Worm (Caenorhabditis elegans) whole organism, L3 larva: ENCODE results near the gene clec-157.
A peak's percentile ranks its signal among the peaks of the same experiment; 100 is the strongest.

Experiments used
- R02D3.7 ChIP-seq: fragments of 150-350 bp; optimal IDR thresholded peaks from 2 replicates; lab custom pipeline; 2014; ENCODE audit warnings: missing biosample characterization, missing genetic modification characterization
- ZK546.5 ChIP-seq: sonication (generic microtip); optimal IDR thresholded peaks from 2 replicates; lab custom pipeline; 2017; ENCODE audit warnings: missing biosample characterization, missing genetic modification characterization
- aly-2 ChIP-seq: fragments of 150-350 bp; optimal IDR thresholded peaks from 2 replicates; lab custom pipeline; 2014; ENCODE audit warnings: missing biosample characterization, missing genetic modification characterization
- ama-1 ChIP-seq: fragments of 150-350 bp; optimal IDR thresholded peaks from 2 replicates; lab custom pipeline; 2018
- ceh-16 ChIP-seq: sonication (generic microtip); optimal IDR thresholded peaks from 2 replicates; lab custom pipeline; 2017; ENCODE audit warnings: missing biosample characterization, missing genetic modification characterization
- ceh-28 ChIP-seq: fragments of 150-350 bp; optimal IDR thresholded peaks from 2 replicates; lab custom pipeline; 2014; ENCODE audit warnings: missing biosample characterization, missing genetic modification reagents, missing genetic modification characterization
- ceh-82 ChIP-seq: fragments of 150-350 bp; optimal IDR thresholded peaks from 2 replicates; lab custom pipeline; 2014; ENCODE audit warnings: missing biosample characterization, missing genetic modification characterization
- ceh-9 ChIP-seq: sonication (generic microtip); optimal IDR thresholded peaks from 2 replicates; lab custom pipeline; 2018; ENCODE audit warnings: missing biosample characterization, missing genetic modification characterization
- daf-12 ChIP-seq: fragments of 150-350 bp; optimal IDR thresholded peaks from 2 replicates; lab custom pipeline; 2014; ENCODE audit warnings: missing biosample characterization, missing genetic modification reagents, missing genetic modification characterization
- egl-27 ChIP-seq: sonication (generic microtip); optimal IDR thresholded peaks from 4 replicates; lab custom pipeline; 2017; ENCODE audit warnings: missing biosample characterization, missing genetic modification reagents, missing genetic modification characterization
- egl-5 ChIP-seq: fragments of 150-350 bp; optimal IDR thresholded peaks from 2 replicates; lab custom pipeline; 2017; ENCODE audit warnings: missing biosample characterization, missing genetic modification reagents, missing genetic modification characterization, inconsistent platforms
- elt-1 ChIP-seq: fragments of 150-350 bp; optimal IDR thresholded peaks from 2 replicates; lab custom pipeline; 2014; ENCODE audit warnings: missing biosample characterization, missing genetic modification characterization
- elt-2 ChIP-seq: sonication (generic microtip); optimal IDR thresholded peaks from 2 replicates; lab custom pipeline; 2016; ENCODE audit warnings: missing genetic modification reagents, mild to moderate bottlenecking, missing genetic modification characterization, missing compliant biosample characterization
- elt-3 ChIP-seq, 3 experiments: fragments of 150-350 bp in 1 of 3; sonication (generic microtip) in 2 of 3; optimal IDR thresholded peaks; 2 replicates in 2 of 3; 4 replicates in 1 of 3; lab custom pipeline; 2014 to 2017; ENCODE audit warnings: missing biosample characterization in 3 of 3, missing genetic modification characterization in 3 of 3
- eor-1 ChIP-seq, 2 experiments: fragments of 150-350 bp; optimal IDR thresholded peaks; 2 replicates each; lab custom pipeline; 2014 to 2018; ENCODE audit warnings: missing biosample characterization in 2 of 2, missing genetic modification characterization in 2 of 2
- fkh-2 ChIP-seq: fragments of 150-350 bp; optimal IDR thresholded peaks from 2 replicates; lab custom pipeline; 2014; ENCODE audit warnings: missing biosample characterization, missing genetic modification reagents, missing genetic modification characterization
- fos-1 ChIP-seq: fragments of 150-350 bp; optimal IDR thresholded peaks from 2 replicates; lab custom pipeline; 2014; ENCODE audit warnings: missing biosample characterization, missing genetic modification characterization
- hmg-11 ChIP-seq: sonication (generic microtip); optimal IDR thresholded peaks from 2 replicates; lab custom pipeline; 2016; ENCODE audit warnings: missing genetic modification characterization, missing compliant biosample characterization
- jun-1 ChIP-seq: fragments of 150-350 bp; optimal IDR thresholded peaks from 2 replicates; lab custom pipeline; 2014; ENCODE audit warnings: missing biosample characterization, missing genetic modification reagents, missing genetic modification characterization
- lin-15B ChIP-seq: fragments of 150-350 bp; optimal IDR thresholded peaks from 2 replicates; lab custom pipeline; 2014; ENCODE audit warnings: missing biosample characterization, missing genetic modification characterization
- lin-39 ChIP-seq: fragments of 150-350 bp; optimal IDR thresholded peaks from 2 replicates; lab custom pipeline; 2018; ENCODE audit warnings: missing biosample characterization, missing genetic modification reagents, missing genetic modification characterization
- lsy-12 ChIP-seq: sonication (generic microtip); optimal IDR thresholded peaks from 2 replicates; lab custom pipeline; 2016; ENCODE audit warnings: mild to moderate bottlenecking, missing genetic modification characterization, missing compliant biosample characterization
- mml-1 ChIP-seq: fragments of 150-350 bp; sonication (generic microtip); optimal IDR thresholded peaks from 3 replicates; lab custom pipeline; 2014; ENCODE audit warnings: missing biosample characterization, missing genetic modification characterization
- nfya-1 ChIP-seq: sonication (generic microtip); optimal IDR thresholded peaks from 2 replicates; lab custom pipeline; 2017; ENCODE audit warnings: missing genetic modification characterization, mild to moderate bottlenecking, missing compliant biosample characterization, antibody characterized with exemption, moderate library complexity; ENCODE audit not compliant: insufficient read depth
- nhr-11 ChIP-seq: fragments of 150-350 bp; optimal IDR thresholded peaks from 2 replicates; lab custom pipeline; 2014; ENCODE audit warnings: missing biosample characterization, missing genetic modification characterization
- nhr-12 ChIP-seq: fragments of 150-350 bp; optimal IDR thresholded peaks from 2 replicates; lab custom pipeline; 2014; ENCODE audit warnings: missing biosample characterization, missing genetic modification characterization
- nhr-23 ChIP-seq: fragments of 150-350 bp; optimal IDR thresholded peaks from 2 replicates; lab custom pipeline; 2014; ENCODE audit warnings: missing biosample characterization, missing genetic modification reagents, missing genetic modification characterization
- nhr-237 ChIP-seq: fragments of 150-350 bp; optimal IDR thresholded peaks from 2 replicates; lab custom pipeline; 2014; ENCODE audit warnings: missing biosample characterization, missing genetic modification characterization
- nhr-25 ChIP-seq: sonication (generic microtip); optimal IDR thresholded peaks from 2 replicates; lab custom pipeline; 2017; ENCODE audit warnings: missing biosample characterization, missing genetic modification characterization
- nhr-28 ChIP-seq: fragments of 150-350 bp; optimal IDR thresholded peaks from 2 replicates; lab custom pipeline; 2014; ENCODE audit warnings: missing biosample characterization, missing genetic modification characterization
- nhr-43 ChIP-seq: sonication (generic microtip); optimal IDR thresholded peaks from 2 replicates; lab custom pipeline; 2016; ENCODE audit warnings: mild to moderate bottlenecking, missing genetic modification characterization, missing compliant biosample characterization; ENCODE audit not compliant: poor library complexity, severe bottlenecking
- nhr-67 ChIP-seq: fragments of 150-350 bp; optimal IDR thresholded peaks from 2 replicates; lab custom pipeline; 2014; ENCODE audit warnings: missing biosample characterization, missing genetic modification characterization
- nhr-76 ChIP-seq: fragments of 150-350 bp; sonication (generic microtip); optimal IDR thresholded peaks from 5 replicates; lab custom pipeline; 2014; ENCODE audit warnings: missing biosample characterization, missing genetic modification characterization
- nhr-77 ChIP-seq: fragments of 150-350 bp; optimal IDR thresholded peaks from 2 replicates; lab custom pipeline; 2014; ENCODE audit warnings: missing biosample characterization, missing genetic modification characterization
- pha-4 ChIP-seq: fragments of 150-350 bp; optimal IDR thresholded peaks from 2 replicates; lab custom pipeline; 2014; ENCODE audit warnings: missing biosample characterization, missing genetic modification reagents, missing genetic modification characterization
- pqm-1 ChIP-seq: fragments of 150-350 bp; optimal IDR thresholded peaks from 2 replicates; lab custom pipeline; 2017; ENCODE audit warnings: missing biosample characterization, missing genetic modification characterization, inconsistent platforms
- sea-2 ChIP-seq: fragments of 150-350 bp; sonication (generic microtip); optimal IDR thresholded peaks from 4 replicates; lab custom pipeline; 2014; ENCODE audit warnings: missing biosample characterization, missing genetic modification reagents, missing genetic modification characterization
- skn-1 ChIP-seq: fragments of 150-350 bp; optimal IDR thresholded peaks from 2 replicates; lab custom pipeline; 2014; ENCODE audit warnings: missing biosample characterization, missing genetic modification characterization
- snpc-4 ChIP-seq: fragments of 150-350 bp; optimal IDR thresholded peaks from 2 replicates; lab custom pipeline; 2014; ENCODE audit warnings: missing biosample characterization, missing genetic modification characterization
- tbx-2 ChIP-seq: sonication (generic microtip); optimal IDR thresholded peaks from 2 replicates; lab custom pipeline; 2016; ENCODE audit warnings: mild to moderate bottlenecking, missing genetic modification characterization, missing compliant biosample characterization
- unc-62 ChIP-seq: fragments of 150-350 bp; sonication (generic microtip); optimal IDR thresholded peaks from 4 replicates; lab custom pipeline; 2014; ENCODE audit warnings: missing biosample characterization, missing genetic modification reagents, missing genetic modification characterization
- zag-1 ChIP-seq: fragments of 150-350 bp; optimal IDR thresholded peaks from 2 replicates; lab custom pipeline; 2014; ENCODE audit warnings: missing biosample characterization, missing genetic modification characterization

clec-157 gene

DNA sequence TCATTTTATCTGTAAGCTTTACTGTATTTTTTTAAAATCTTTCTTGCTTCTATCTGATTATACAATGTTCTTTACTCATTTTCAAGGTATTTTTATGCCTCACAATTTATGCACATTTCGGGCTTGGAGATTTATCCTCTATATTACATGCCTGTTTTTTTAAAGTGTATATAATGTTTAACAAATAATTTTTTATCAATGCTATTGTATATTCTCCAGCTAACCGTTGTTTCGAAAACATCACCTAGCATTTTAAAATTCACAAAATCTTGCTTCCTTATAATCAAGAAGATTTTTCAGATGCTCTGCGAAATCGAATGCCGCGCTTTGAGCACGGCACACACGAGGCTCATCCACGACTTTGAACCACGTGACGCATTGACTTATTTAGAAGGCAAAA, 7.8 kb upstream of the clec-157 start, which contains the start of gene ced-4:
ced-4 (plus strand) TSS at position 301 of the 400 bp plus-strand sequence.
- no peak for TF ChIP-seq pqm-1
- TF ChIP-seq skn-1 (tag; lab: Kevin White, UChicago), result no peak
- no peak for TF ChIP-seq nhr-237 (tag; lab: Kevin White, UChicago)
- TF ChIP-seq snpc-4 (tag; lab: Kevin White, UChicago), result no peak
- TF ChIP-seq sea-2 (GFP tag; lab: Kevin White, UChicago), result no peak
- TF ChIP-seq fkh-2, result no peak
- TF ChIP-seq lin-15B (tag; lab: Kevin White, UChicago), result no peak
- TF ChIP-seq ama-1, result no peak
- no peak for TF ChIP-seq pha-4 (tag; lab: Kevin White, UChicago)
- TF ChIP-seq nhr-11 (tag; lab: Kevin White, UChicago), result no peak
- no peak for TF ChIP-seq ceh-9 (tag; lab: Kevin White, UChicago)
- TF ChIP-seq nhr-28 (tag; lab: Kevin White, UChicago), result no peak
- no peak for TF ChIP-seq daf-12 (tag; lab: Kevin White, UChicago)
- TF ChIP-seq, all 47 proteins: peak for 0

DNA sequence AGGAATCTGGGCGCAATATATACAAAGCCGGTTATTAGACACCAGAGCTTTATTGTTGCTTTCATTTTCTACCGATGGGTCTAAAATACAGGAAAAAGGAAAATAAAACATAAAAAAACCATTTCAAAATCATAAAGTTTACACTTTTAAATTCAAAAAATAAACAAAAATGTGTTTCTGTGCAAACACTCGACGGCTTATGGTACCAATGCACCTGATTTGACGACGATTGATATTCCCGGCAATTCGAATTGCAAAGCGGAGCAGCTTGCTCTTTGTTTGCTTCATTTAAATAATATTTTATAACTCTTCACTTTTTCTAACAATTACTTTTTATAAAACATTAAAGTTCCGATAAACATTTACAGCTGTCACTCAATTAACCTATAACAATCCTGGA, 5.9 kb upstream of the clec-157 start, which contains the start of gene F26A1.1:
F26A1.1 (plus strand) TSS at position 369 of the 400 bp plus-strand sequence.
- TF ChIP-seq R02D3.7 (no peak), nhr-237 (tag; lab: Kevin White, UChicago) (no peak), egl-5 (tag; lab: Kevin White, UChicago) (no peak), lsy-12 (tag; lab: Kevin White, UChicago) (no peak), nhr-43 (tag; lab: Kevin White, UChicago) (no peak), lin-39 (no peak), nhr-67 (no peak), unc-62 (GFP tag; lab: Kevin White, UChicago) (no peak), mml-1 (tag; lab: Kevin White, UChicago) (no peak), elt-1 (no peak), ceh-16 (tag; lab: Kevin White, UChicago) (no peak), elt-3 (tag; optimal IDR thresholded peaks at IDR 0.05; lab: Kevin White, UChicago) (no peak), ZK546.5 (tag; lab: Kevin White, UChicago) (no peak), pha-4 (tag; lab: Kevin White, UChicago) (peak; percentile 71), tbx-2 (tag; lab: Kevin White, UChicago) (no peak), ceh-82 (no peak), nhr-77 (tag; lab: Kevin White, UChicago) (no peak), zag-1 (no peak), skn-1 (tag; lab: Kevin White, UChicago) (peak; percentile 45), nhr-11 (tag; lab: Kevin White, UChicago) (no peak), nhr-12 (tag; lab: Kevin White, UChicago) (no peak), lin-15B (tag; lab: Kevin White, UChicago) (peak; percentile 24), nhr-76 (tag; lab: Kevin White, UChicago) (no peak), hmg-11 (tag; lab: Kevin White, UChicago) (no peak), nfya-1 (peak; percentile 31), nhr-25 (tag; lab: Kevin White, UChicago) (no peak), eor-1 (tag; optimal IDR thresholded peaks at IDR 0.05; lab: Kevin White, UChicago) (no peak), aly-2 (tag; lab: Kevin White, UChicago) (no peak), ceh-28 (tag; lab: Kevin White, UChicago) (no peak)

DNA sequence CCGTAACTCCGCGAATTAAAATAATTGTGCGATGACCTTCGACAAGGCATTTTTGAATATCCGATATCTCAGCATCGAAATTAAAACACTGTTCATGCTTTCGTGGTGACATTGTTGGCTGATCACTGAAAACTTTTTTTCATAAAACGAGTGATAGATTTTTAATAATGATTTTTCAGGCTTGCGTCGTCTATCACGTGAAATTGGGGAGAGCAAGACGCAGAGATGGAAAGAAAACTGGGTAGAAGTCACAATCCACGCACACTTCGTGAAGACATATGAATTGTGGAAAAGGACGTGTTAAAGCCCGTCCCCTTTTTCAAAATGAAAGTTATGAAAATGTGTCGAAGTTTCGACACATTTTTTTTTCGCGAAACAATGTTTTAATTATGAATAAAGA, 5.5 kb upstream of the clec-157 start, which contains the start of gene nonu-1:
nonu-1 (minus strand) TSS at position 169 of the 400 bp plus-strand sequence.
- TF ChIP-seq fkh-2 (no peak), nhr-76 (tag; lab: Kevin White, UChicago) (no peak), elt-1 (no peak), mml-1 (tag; lab: Kevin White, UChicago) (no peak), fos-1 (tag; lab: Kevin White, UChicago) (no peak), daf-12 (tag; lab: Kevin White, UChicago) (no peak), nhr-23 (tag; lab: Kevin White, UChicago) (no peak), sea-2 (GFP tag; lab: Kevin White, UChicago) (no peak), ZK546.5 (tag; lab: Kevin White, UChicago) (no peak), nhr-11 (tag; lab: Kevin White, UChicago) (no peak), jun-1 (no peak), nhr-25 (tag; lab: Kevin White, UChicago) (no peak), nhr-67 (no peak), elt-2 (tag; lab: Kevin White, UChicago) (no peak), lsy-12 (tag; lab: Kevin White, UChicago) (no peak), nhr-28 (tag; lab: Kevin White, UChicago) (no peak), pqm-1 (no peak), hmg-11 (tag; lab: Kevin White, UChicago) (no peak), egl-27 (tag; lab: Kevin White, UChicago) (no peak)
